Fruit fly (Drosophila melanogaster): ENCODE data around the gene Paip2.
A peak's percentile ranks its signal among the peaks of the same experiment; 100 is the strongest.

The Paip2 gene

dm6 chr3R:13032975-13033445 is 52.4 kb downstream of the Paip2 start (continued):
- TF ChIP-seq CkIIα-i1 (GFP tag; IDR thresholded peaks at IDR 0.05), result no peak
- TF ChIP-seq CG6272 (GFP tag; IDR thresholded peaks at IDR 0.05), result no peak
- TF ChIP-seq CG16813 (GFP tag; IDR thresholded peaks at IDR 0.05; ENCODE audit: partially characterized antibody), result 0 out of 3 replicates have a peak, but pooled peaks have one; percentile 11
- TF ChIP-seq kay (GFP tag; optimal IDR thresholded peaks at IDR 0.05), result no peak
- no peak for TF ChIP-seq Atf6 (GFP tag; IDR thresholded peaks at IDR 0.05)
- no peak for TF ChIP-seq danr (GFP tag; IDR thresholded peaks at IDR 0.05)
- TF ChIP-seq twi (tag; optimal IDR thresholded peaks at IDR 0.05), result peak; percentile 67
- no peak for TF ChIP-seq seq (GFP tag; IDR thresholded peaks at IDR 0.05)
- no peak for TF ChIP-seq Nf-YC (tag; optimal IDR thresholded peaks at IDR 0.05)
- TF ChIP-seq gro (GFP tag; optimal IDR thresholded peaks at IDR 0.05), result no peak
- TF ChIP-seq Hey (tag; optimal IDR thresholded peaks at IDR 0.05), result no peak
- TF ChIP-seq dm (GFP tag; optimal IDR thresholded peaks at IDR 0.05), result no peak
- peak; percentile 20 for TF ChIP-seq dmrt11E (tag; optimal IDR thresholded peaks at IDR 0.05)
- no peak for TF ChIP-seq nom (GFP tag; optimal IDR thresholded peaks at IDR 0.05)
- TF ChIP-seq B-H1 (GFP tag; IDR thresholded peaks at IDR 0.05), result no peak
- peak; percentile 34 for TF ChIP-seq CG13424 (tag; optimal IDR thresholded peaks at IDR 0.05)
- TF ChIP-seq Mad (GFP tag; optimal IDR thresholded peaks at IDR 0.05), result no peak
- TF ChIP-seq CG17912 (GFP tag; optimal IDR thresholded peaks at IDR 0.05), result peak; percentile 31
- TF ChIP-seq CG12219 (GFP tag; optimal IDR thresholded peaks at IDR 0.05), result peak; percentile 18
- TF ChIP-seq Xbp1 (GFP tag; optimal IDR thresholded peaks at IDR 0.05), result no peak
- peak; percentile 36; the same call in 1 of the 2 replicates for TF ChIP-seq Ptx1 (GFP tag; IDR thresholded peaks at IDR 0.05)
- no peak for TF ChIP-seq cad (GFP tag; optimal IDR thresholded peaks at IDR 0.05)
- no peak for TF ChIP-seq pros (GFP tag; optimal IDR thresholded peaks at IDR 0.05)
- peak; percentile 1 for TF ChIP-seq Spps (tag; optimal IDR thresholded peaks at IDR 0.05)
- TF ChIP-seq inv (GFP tag; IDR thresholded peaks at IDR 0.05; ENCODE audit: partially characterized antibody), result no peak
- TF ChIP-seq CG31365 (tag; optimal IDR thresholded peaks at IDR 0.05), result no peak
- no peak for TF ChIP-seq CG11398 (GFP tag; optimal IDR thresholded peaks at IDR 0.05)
- no peak for TF ChIP-seq CG4730 (GFP tag; IDR thresholded peaks at IDR 0.05)
- no peak for TF ChIP-seq Bgb (GFP tag; IDR thresholded peaks at IDR 0.05; ENCODE audit: partially characterized antibody)
- TF ChIP-seq yki (optimal IDR thresholded peaks at IDR 0.05), result no peak
- no peak for TF ChIP-seq en (GFP tag; optimal IDR thresholded peaks at IDR 0.05)
- no peak for TF ChIP-seq CG11247 (GFP tag; IDR thresholded peaks at IDR 0.05)
- TF ChIP-seq HHEX (GFP tag; optimal IDR thresholded peaks at IDR 0.05), result peak; percentile 54
- no peak for TF ChIP-seq tx (GFP tag; optimal IDR thresholded peaks at IDR 0.05)
- TF ChIP-seq CG10274 (GFP tag; optimal IDR thresholded peaks at IDR 0.05), result no peak
- no peak for TF ChIP-seq Elba2 (GFP tag; optimal IDR thresholded peaks at IDR 0.05)
- no peak for TF ChIP-seq CG8478 (optimal IDR thresholded peaks at IDR 0.05)
- TF ChIP-seq unc-4 (GFP tag; IDR thresholded peaks at IDR 0.05; ENCODE audit: partially characterized antibody), result no peak
- no peak for TF ChIP-seq insv (GFP tag; optimal IDR thresholded peaks at IDR 0.05)
- peak; percentile 93 for TF ChIP-seq CG3995 (GFP tag; optimal IDR thresholded peaks at IDR 0.05)
- TF ChIP-seq Neu2 (GFP tag; optimal IDR thresholded peaks at IDR 0.05; ENCODE audit: borderline replicate concordance), result no peak
- no peak for TF ChIP-seq CG18011 (GFP tag; optimal IDR thresholded peaks at IDR 0.05)
- peak; percentile 63 for TF ChIP-seq wek (GFP tag; optimal IDR thresholded peaks at IDR 0.05)
- TF ChIP-seq Dp (GFP tag; optimal IDR thresholded peaks at IDR 0.05), result no peak
- TF ChIP-seq CG9797 (GFP tag; optimal IDR thresholded peaks at IDR 0.05), result peak; percentile 5
- no peak for TF ChIP-seq CG34376 (GFP tag; optimal IDR thresholded peaks at IDR 0.05)
- TF ChIP-seq fd102C (GFP tag; optimal IDR thresholded peaks at IDR 0.05), result no peak
- no peak for TF ChIP-seq Abd-B (GFP tag; optimal IDR thresholded peaks at IDR 0.05)
- no peak for TF ChIP-seq crp (GFP tag; optimal IDR thresholded peaks at IDR 0.05)
- peak in 1 of 2 experiments; percentile 51 for TF ChIP-seq Hr78 (GFP tag; optimal IDR thresholded peaks at IDR 0.05)
- TF ChIP-seq sug (tag; optimal IDR thresholded peaks at IDR 0.05), result peak; percentile 96
